Worm (Caenorhabditis elegans) whole organism, early embryonic: ENCODE results near the gene K06H6.2.

Source experiments
- B0310.2 ChIP-seq: sonication (generic microtip); optimal IDR thresholded peaks from 2 replicates; lab custom pipeline; 2016; ENCODE audit warnings: mild to moderate bottlenecking, missing genetic modification characterization, missing compliant biosample characterization
- F13C5.2 ChIP-seq: sonication (generic microtip); optimal IDR thresholded peaks from 2 replicates; lab custom pipeline; 2017; ENCODE audit warnings: mild to moderate bottlenecking, missing genetic modification characterization, inconsistent platforms, missing compliant biosample characterization
- aly-1 ChIP-seq: sonication (generic microtip); optimal IDR thresholded peaks from 2 replicates; lab custom pipeline; 2016; ENCODE audit warnings: missing genetic modification characterization, missing compliant biosample characterization
- ama-1 ChIP-seq: fragments of 150-350 bp; optimal IDR thresholded peaks from 2 replicates; lab custom pipeline; 2014
- ceh-13 ChIP-seq: fragments of 200-800 bp; sonication (Bioruptor generic); optimal IDR thresholded peaks from 2 replicates; lab custom pipeline; 2018; ENCODE audit warnings: mild to moderate bottlenecking, missing genetic modification characterization, missing compliant biosample characterization
- ceh-36 ChIP-seq: sonication (generic microtip); optimal IDR thresholded peaks from 2 replicates; lab custom pipeline; 2016; ENCODE audit warnings: missing genetic modification characterization, inconsistent platforms, missing compliant biosample characterization
- flt-1 ChIP-seq: fragments of 200-800 bp; sonication (Bioruptor generic); IDR thresholded peaks from 2 replicates; pipeline ENCODE4 v1.3.6; 2022; ENCODE audit warnings: missing genetic modification characterization, missing compliant biosample characterization
- hmbx-1 ChIP-seq: sonication (generic microtip); optimal IDR thresholded peaks from 2 replicates; lab custom pipeline; 2016; ENCODE audit warnings: mild to moderate bottlenecking, missing genetic modification characterization, missing compliant biosample characterization
- hnd-1 ChIP-seq: sonication (generic microtip); optimal IDR thresholded peaks from 2 replicates; lab custom pipeline; 2016; ENCODE audit warnings: missing genetic modification characterization, missing compliant biosample characterization
- scrt-1 ChIP-seq: fragments of 200-800 bp; sonication (Bioruptor generic); IDR thresholded peaks from 2 replicates; pipeline ENCODE4 v1.3.6; 2022; ENCODE audit warnings: missing genetic modification characterization, missing compliant biosample characterization
- tbx-11 ChIP-seq: fragments of 200-800 bp; sonication (Bioruptor generic); IDR thresholded peaks from 2 replicates; pipeline ENCODE4 v1.3.6; 2022; ENCODE audit warnings: missing genetic modification characterization, missing compliant biosample characterization
- tbx-37 ChIP-seq: fragments of 200-800 bp; sonication (Bioruptor generic); conservative IDR thresholded peaks from 2 replicates; pipeline ENCODE4 v1.3.6; 2022; ENCODE audit warnings: missing genetic modification reagents, missing genetic modification characterization, missing compliant biosample characterization
- tra-4 ChIP-seq: sonication (generic microtip); optimal IDR thresholded peaks from 2 replicates; lab custom pipeline; 2017; ENCODE audit warnings: missing genetic modification characterization, missing compliant biosample characterization

DNA sequence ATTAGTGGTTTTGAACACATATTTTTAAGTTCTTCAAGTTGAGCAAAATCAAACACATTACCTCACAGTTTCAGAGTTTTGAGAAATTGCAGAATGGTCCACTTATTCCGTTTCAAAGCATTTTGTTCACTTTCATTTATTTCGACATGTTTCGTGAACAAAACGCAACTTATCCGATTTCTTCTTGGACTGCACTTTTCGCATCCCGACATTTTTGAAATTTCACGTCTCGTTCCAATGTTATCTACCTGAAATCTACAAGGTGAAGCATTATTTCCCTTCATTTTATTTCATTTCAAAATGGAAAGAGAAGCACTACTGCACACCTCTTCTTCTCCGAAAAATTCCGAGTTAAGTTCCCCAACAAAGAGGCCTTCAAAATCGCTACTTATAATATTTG, 4.6 kb downstream of the K06H6.2 start, which contains the start of gene ZK488.6:
- TF ChIP-seq tbx-11 (no peak), ama-1 (lab: Kevin White, UChicago) (no peak), ceh-13 (no peak), scrt-1 (no peak), ceh-36 (no peak), tra-4 (tag; lab: Kevin White, UChicago) (no peak), F13C5.2 (tag; lab: Kevin White, UChicago) (no peak), B0310.2 (tag; lab: Kevin White, UChicago) (no peak), tbx-37 (no peak), aly-1 (tag; lab: Kevin White, UChicago) (no peak), flt-1 (GFP tag; lab: Robert Waterston, UW) (no peak), hmbx-1 (tag; lab: Kevin White, UChicago) (no peak), hnd-1 (tag; lab: Kevin White, UChicago) (no peak)
